Fruit fly (Drosophila melanogaster): Measurements from ENCODE around the gene dtn.

dm6 chrX:6216650-6217049 lies 8.8 kb upstream of the dtn start:
- TF ChIP-seq CG8478 (optimal IDR thresholded peaks at IDR 0.05) (no peak), CTCF (optimal IDR thresholded peaks at IDR 0.05) (no peak)
